Worm (Caenorhabditis elegans) whole organism, L1 larva: ENCODE measurements around the gene F16F9.1.

Source experiments
- C04F5.9 ChIP-seq: sonication (generic microtip); optimal IDR thresholded peaks from 2 replicates; lab custom pipeline; 2016; ENCODE audit warnings: missing genetic modification characterization, missing compliant biosample characterization
- C34B4.2 ChIP-seq: sonication (generic microtip); optimal IDR thresholded peaks from 2 replicates; lab custom pipeline; 2017; ENCODE audit warnings: mild to moderate bottlenecking, missing genetic modification characterization, missing compliant biosample characterization
- F16B12.6 ChIP-seq: fragments of 150-350 bp; optimal IDR thresholded peaks from 2 replicates; lab custom pipeline; 2014; ENCODE audit warnings: missing biosample characterization, missing genetic modification characterization
- alr-1 ChIP-seq: fragments of 200-800 bp; sonication (Bioruptor generic); optimal IDR thresholded peaks from 2 replicates; lab custom pipeline; 2018; ENCODE audit warnings: borderline replicate concordance, mild to moderate bottlenecking, missing genetic modification characterization, missing compliant biosample characterization
- aly-2 ChIP-seq: fragments of 150-350 bp; optimal IDR thresholded peaks from 2 replicates; lab custom pipeline; 2014; ENCODE audit warnings: missing biosample characterization, missing genetic modification characterization
- blmp-1 ChIP-seq: fragments of 150-350 bp; optimal IDR thresholded peaks from 2 replicates; lab custom pipeline; 2014; ENCODE audit warnings: missing biosample characterization, missing genetic modification characterization
- ceh-63 ChIP-seq: fragments of 200-800 bp; sonication (Bioruptor generic); optimal IDR thresholded peaks from 2 replicates; lab custom pipeline; 2018; ENCODE audit warnings: mild to moderate bottlenecking, missing genetic modification characterization, missing compliant biosample characterization
- ceh-82 ChIP-seq, 3 experiments: fragments of 150-350 bp in 1 of 3; sonication (generic microtip) in 2 of 3; optimal IDR thresholded peaks; 2 replicates each; lab custom pipeline; 2014 to 2017; ENCODE audit warnings: missing biosample characterization in 3 of 3, missing genetic modification characterization in 3 of 3
- ceh-90 ChIP-seq: sonication (generic microtip); optimal IDR thresholded peaks from 2 replicates; lab custom pipeline; 2016; ENCODE audit warnings: missing genetic modification characterization, missing compliant biosample characterization
- ces-1 ChIP-seq: fragments of 150-350 bp; optimal IDR thresholded peaks from 2 replicates; lab custom pipeline; 2014; ENCODE audit warnings: missing biosample characterization, missing genetic modification reagents, missing genetic modification characterization
- efl-1 ChIP-seq, 4 experiments: fragments of 150-350 bp; optimal IDR thresholded peaks in 3 of 4; peaks in 1 of 4; 1 replicate in 1 of 4; 2 replicates in 3 of 4; lab custom pipeline; 2014; ENCODE audit warnings: missing biosample characterization in 2 of 4, missing genetic modification characterization in 2 of 4, missing genetic modification reagents in 2 of 4
- efl-3 ChIP-seq: fragments of 200-800 bp; sonication (Bioruptor generic); optimal IDR thresholded peaks from 2 replicates; lab custom pipeline; 2018; ENCODE audit warnings: mild to moderate bottlenecking, missing genetic modification characterization, missing compliant biosample characterization
- egl-13 ChIP-seq: sonication (generic microtip); optimal IDR thresholded peaks from 2 replicates; lab custom pipeline; 2016; ENCODE audit warnings: missing genotype, missing genetic modification reagents, missing genetic modification characterization, missing compliant biosample characterization
- elt-3 ChIP-seq, 6 experiments: fragments of 150-350 bp in 1 of 6; sonication (generic microtip); optimal IDR thresholded peaks; 2 replicates each; lab custom pipeline; 2017 to 2018; ENCODE audit warnings: missing biosample characterization in 6 of 6, missing genetic modification characterization in 6 of 6, inconsistent platforms in 1 of 6
- fkh-10 ChIP-seq: sonication (generic microtip); optimal IDR thresholded peaks from 2 replicates; lab custom pipeline; 2017; ENCODE audit warnings: missing biosample characterization, missing genetic modification reagents, missing genetic modification characterization
- fos-1 ChIP-seq: fragments of 150-350 bp; optimal IDR thresholded peaks from 2 replicates; lab custom pipeline; 2014; ENCODE audit warnings: missing biosample characterization, missing genetic modification characterization
- hlh-17 ChIP-seq: fragments of 200-800 bp; sonication (Bioruptor generic); optimal IDR thresholded peaks from 2 replicates; lab custom pipeline; 2018; ENCODE audit warnings: missing genetic modification characterization, mild to moderate bottlenecking, missing compliant biosample characterization, moderate library complexity, borderline replicate concordance
- hpl-2 ChIP-seq: fragments of 150-350 bp; optimal IDR thresholded peaks from 2 replicates; lab custom pipeline; 2014; ENCODE audit warnings: missing biosample characterization, missing genetic modification reagents, missing genetic modification characterization
- irx-1 ChIP-seq: sonication (generic microtip); optimal IDR thresholded peaks from 2 replicates; lab custom pipeline; 2016; ENCODE audit warnings: missing genetic modification characterization, missing compliant biosample characterization
- isw-1 ChIP-seq: fragments of 200-800 bp; sonication (Bioruptor generic); IDR thresholded peaks from 2 replicates; pipeline ENCODE4 v1.3.6; 2022; ENCODE audit warnings: missing genetic modification characterization, missing compliant biosample characterization
- lin-13 ChIP-seq: fragments of 150-350 bp; optimal IDR thresholded peaks from 2 replicates; lab custom pipeline; 2014; ENCODE audit warnings: missing biosample characterization, missing genetic modification reagents, missing genetic modification characterization
- lin-15B ChIP-seq: fragments of 150-350 bp; sonication (generic microtip); optimal IDR thresholded peaks from 3 replicates; lab custom pipeline; 2014; ENCODE audit warnings: missing biosample characterization, missing genetic modification characterization
- lin-35 ChIP-seq, 2 experiments: fragments of 150-350 bp; optimal IDR thresholded peaks; 2 replicates each; lab custom pipeline; 2014; ENCODE audit warnings: missing biosample characterization in 2 of 2, missing genetic modification characterization in 2 of 2, missing genetic modification reagents in 2 of 2
- lin-39 ChIP-seq: fragments of 150-350 bp; optimal IDR thresholded peaks from 2 replicates; lab custom pipeline; 2014; ENCODE audit warnings: missing biosample characterization, missing genetic modification reagents, missing genetic modification characterization
- lir-3 ChIP-seq: sonication (generic microtip); optimal IDR thresholded peaks from 2 replicates; lab custom pipeline; 2016; ENCODE audit warnings: mild to moderate bottlenecking, missing genetic modification characterization, moderate library complexity, missing compliant biosample characterization; ENCODE audit not compliant: poor library complexity
- mdl-1 ChIP-seq, 2 experiments: fragments of 150-350 bp; optimal IDR thresholded peaks; 2 replicates each; lab custom pipeline; 2014 to 2017; ENCODE audit warnings: missing biosample characterization in 2 of 2, missing genetic modification characterization in 2 of 2, inconsistent platforms in 1 of 2
- mef-2 ChIP-seq: fragments of 150-350 bp; optimal IDR thresholded peaks from 2 replicates; lab custom pipeline; 2014; ENCODE audit warnings: missing biosample characterization, missing genetic modification characterization
- nhr-237 ChIP-seq: fragments of 150-350 bp; optimal IDR thresholded peaks from 2 replicates; lab custom pipeline; 2014; ENCODE audit warnings: missing biosample characterization, missing genetic modification characterization
- nhr-47 ChIP-seq: sonication (generic microtip); optimal IDR thresholded peaks from 2 replicates; lab custom pipeline; 2016; ENCODE audit warnings: mild to moderate bottlenecking, missing genetic modification characterization, moderate library complexity, missing compliant biosample characterization
- nhr-71 ChIP-seq: sonication (generic microtip); optimal IDR thresholded peaks from 2 replicates; lab custom pipeline; 2016; ENCODE audit warnings: mild to moderate bottlenecking, missing genetic modification characterization, moderate library complexity, missing compliant biosample characterization
- nhr-76 ChIP-seq: sonication (generic microtip); optimal IDR thresholded peaks from 2 replicates; lab custom pipeline; 2017; ENCODE audit warnings: missing biosample characterization, missing genetic modification characterization
- nhr-85 ChIP-seq: sonication (generic microtip); peaks from one replicate; lab custom pipeline; 2016; ENCODE audit warnings: missing genetic modification characterization, inconsistent platforms, missing compliant biosample characterization
- nhr-90 ChIP-seq: sonication (generic microtip); optimal IDR thresholded peaks from 2 replicates; lab custom pipeline; 2016; ENCODE audit warnings: mild to moderate bottlenecking, missing genetic modification characterization, missing compliant biosample characterization; ENCODE audit not compliant: poor library complexity
- pag-3 ChIP-seq: sonication (generic microtip); optimal IDR thresholded peaks from 2 replicates; lab custom pipeline; 2017; ENCODE audit warnings: missing genetic modification characterization, mild to moderate bottlenecking, missing compliant biosample characterization, antibody characterized with exemption, borderline replicate concordance; ENCODE audit not compliant: insufficient read depth
- pax-3 ChIP-seq: fragments of 200-800 bp; sonication (Bioruptor generic); optimal IDR thresholded peaks from 2 replicates; lab custom pipeline; 2018; ENCODE audit warnings: mild to moderate bottlenecking, missing genetic modification characterization, moderate library complexity, missing compliant biosample characterization
- rnt-1 ChIP-seq: sonication (generic microtip); optimal IDR thresholded peaks from 2 replicates; lab custom pipeline; 2016; ENCODE audit warnings: mild to moderate bottlenecking, missing genetic modification characterization, moderate library complexity, missing compliant biosample characterization
- snpc-4 ChIP-seq: fragments of 150-350 bp; optimal IDR thresholded peaks from 2 replicates; lab custom pipeline; 2014; ENCODE audit warnings: missing biosample characterization, missing genetic modification characterization
- snu-23 ChIP-seq: sonication (generic microtip); optimal IDR thresholded peaks from 2 replicates; lab custom pipeline; 2016; ENCODE audit warnings: missing genetic modification characterization, missing compliant biosample characterization
- sptf-1 ChIP-seq: fragments of 150-350 bp; optimal IDR thresholded peaks from 2 replicates; lab custom pipeline; 2014; ENCODE audit warnings: missing biosample characterization, missing genetic modification characterization
- tbx-2 ChIP-seq: sonication (generic microtip); optimal IDR thresholded peaks from 2 replicates; lab custom pipeline; 2016; ENCODE audit warnings: missing genetic modification characterization, missing compliant biosample characterization
- tlp-1 ChIP-seq: fragments of 150-350 bp; optimal IDR thresholded peaks from 2 replicates; lab custom pipeline; 2014; ENCODE audit warnings: missing biosample characterization, missing genetic modification characterization
- unc-130 ChIP-seq: fragments of 150-350 bp; optimal IDR thresholded peaks from 2 replicates; lab custom pipeline; 2017; ENCODE audit warnings: missing biosample characterization, missing genetic modification characterization, inconsistent platforms
- unc-86 ChIP-seq: sonication (generic microtip); optimal IDR thresholded peaks from 2 replicates; lab custom pipeline; 2016; ENCODE audit warnings: missing genetic modification characterization, missing compliant biosample characterization
- vab-15 ChIP-seq: sonication (generic microtip); optimal IDR thresholded peaks from 2 replicates; lab custom pipeline; 2017; ENCODE audit warnings: missing genotype, mild to moderate bottlenecking, missing genetic modification characterization, missing compliant biosample characterization
- xbp-1 ChIP-seq: sonication (generic microtip); optimal IDR thresholded peaks from 2 replicates; lab custom pipeline; 2016; ENCODE audit warnings: missing genetic modification characterization, missing compliant biosample characterization
- ztf-11 ChIP-seq, 2 experiments: sonication (generic microtip); optimal IDR thresholded peaks; 2 replicates each; lab custom pipeline; 2016 to 2017; ENCODE audit warnings: missing genetic modification characterization in 2 of 2, missing biosample characterization in 1 of 2, missing compliant biosample characterization in 1 of 2

The F16F9.1 gene

DNA sequence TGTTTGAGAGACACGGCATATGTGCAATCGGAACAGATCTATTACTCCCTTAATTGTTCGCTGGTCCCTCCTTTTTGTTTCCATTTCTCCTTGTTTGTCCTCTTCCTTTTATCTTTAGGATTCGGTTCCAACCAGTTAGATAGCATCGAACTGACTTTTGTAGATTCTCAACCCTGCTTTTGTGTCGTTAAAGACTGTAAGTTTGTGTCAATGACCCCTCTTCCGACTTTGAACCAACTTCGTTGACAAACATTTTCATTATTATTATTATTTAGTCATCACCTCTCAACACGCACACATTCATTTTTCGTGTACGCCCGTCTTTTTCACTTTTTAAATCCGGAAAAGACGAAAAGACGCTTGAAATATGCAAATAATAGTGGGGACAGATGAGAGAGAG is at the start of gene F16F9.1:
F16F9.1 (plus strand) TSS at position 301 of the 400 bp plus-strand sequence.
- no peak for TF ChIP-seq unc-86 (tag; lab: Kevin White, UChicago)
- no peak for TF ChIP-seq efl-3 (GFP tag; lab: Kevin White, UChicago)
- no peak for TF ChIP-seq vab-15
- TF ChIP-seq C04F5.9 (tag; lab: Kevin White, UChicago), result no peak
- no peak for TF ChIP-seq unc-130 (tag; lab: Kevin White, UChicago)
- no peak for TF ChIP-seq fkh-10 (GFP tag; lab: Kevin White, UChicago)
- TF ChIP-seq sptf-1 (tag; lab: Kevin White, UChicago), result no peak
- TF ChIP-seq F16B12.6 (tag; lab: Kevin White, UChicago), result no peak
- no peak for TF ChIP-seq fos-1 (tag; lab: Kevin White, UChicago)
- TF ChIP-seq xbp-1 (tag; lab: Kevin White, UChicago), result no peak
- no peak for TF ChIP-seq nhr-237 (tag; lab: Kevin White, UChicago)
- TF ChIP-seq pax-3, result no peak
- no peak for TF ChIP-seq ztf-11 (tag; optimal IDR thresholded peaks at IDR 0.05; lab: Kevin White, UChicago)
- TF ChIP-seq ces-1 (GFP tag; lab: Kevin White, UChicago), result no peak
- no peak for TF ChIP-seq lir-3 (tag; lab: Kevin White, UChicago)
- TF ChIP-seq nhr-71 (tag; lab: Kevin White, UChicago), result no peak

DNA sequence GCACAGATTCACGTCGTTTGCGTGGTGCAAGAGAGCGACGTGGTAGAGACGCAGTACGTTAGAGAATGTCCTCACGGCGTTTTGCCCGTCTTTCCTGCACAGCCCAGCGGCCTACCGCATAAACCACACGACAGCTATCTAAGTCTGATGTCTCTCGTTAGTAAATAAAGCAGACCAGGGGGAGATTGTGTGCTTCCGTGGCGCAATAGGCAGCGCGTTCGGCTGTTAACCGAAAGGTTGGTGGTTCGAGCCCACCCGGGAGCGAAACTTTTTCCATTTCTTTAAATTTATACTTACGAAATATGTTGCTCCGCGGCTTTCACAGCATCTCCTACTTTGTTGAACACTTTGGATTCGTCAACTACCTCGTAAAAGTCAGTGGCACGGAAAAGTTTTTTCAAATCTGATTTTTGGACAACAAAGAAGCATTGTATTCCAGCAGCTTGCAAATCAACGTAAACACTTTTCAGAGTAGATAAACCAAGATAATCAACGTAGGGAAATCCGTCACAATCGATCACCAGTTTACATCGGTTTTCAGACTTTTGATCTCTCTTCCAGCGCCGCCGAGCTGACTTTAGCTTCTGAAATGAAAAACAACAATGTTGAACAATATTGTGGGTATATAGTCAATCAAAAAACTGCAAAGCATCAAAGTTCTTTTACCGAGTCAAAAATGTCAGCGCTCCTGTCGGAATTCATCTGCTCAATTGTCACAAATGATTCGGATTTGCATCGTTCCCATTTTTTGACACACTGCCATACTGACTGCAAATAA is 41.7 kb upstream of the F16F9.1 start:
- TF ChIP-seq sptf-1 (tag; lab: Kevin White, UChicago), result no peak
- no peak for TF ChIP-seq alr-1 (tag; lab: Kevin White, UChicago)
- TF ChIP-seq lin-35 (GFP tag; optimal IDR thresholded peaks at IDR 0.05; lab: Kevin White, UChicago), result peak; percentile 33 to 83
- TF ChIP-seq lir-3 (tag; lab: Kevin White, UChicago), result peak; percentile 84
- TF ChIP-seq egl-13 (tag; lab: Kevin White, UChicago), result peak; percentile 84
- TF ChIP-seq efl-3 (GFP tag; lab: Kevin White, UChicago), result peak; percentile 73
- no peak for TF ChIP-seq ces-1 (GFP tag; lab: Kevin White, UChicago)
- TF ChIP-seq nhr-85 (tag; lab: Kevin White, UChicago), result peak; percentile 94
- TF ChIP-seq efl-1 (optimal IDR thresholded peaks at IDR 0.05; lab: Kevin White, UChicago), result peak; percentile 65 to 70
- TF ChIP-seq efl-1 (GFP tag; optimal IDR thresholded peaks at IDR 0.05 in 1 of 2; lab: Kevin White, UChicago), result peak; percentile 22 to 95
- peak; percentile 49 for TF ChIP-seq snpc-4 (tag; lab: Kevin White, UChicago)
- peak; percentile 96 for TF ChIP-seq nhr-47 (tag; lab: Kevin White, UChicago)
- TF ChIP-seq irx-1 (tag; lab: Kevin White, UChicago), result peak; percentile 90
- TF ChIP-seq lin-39 (tag; lab: Kevin White, UChicago), result peak; percentile 68
- TF ChIP-seq pag-3, result peak; percentile 5
- TF ChIP-seq mdl-1 (tag; optimal IDR thresholded peaks at IDR 0.05; lab: Kevin White, UChicago), result peak in 1 of 2 experiments; percentile 81
- TF ChIP-seq lin-13, result peak; percentile 80
- TF ChIP-seq rnt-1 (tag; lab: Kevin White, UChicago), result peak; percentile 91
- peak; percentile 86 for TF ChIP-seq isw-1
- TF ChIP-seq ceh-90, result no peak
- peak; percentile 48 for TF ChIP-seq nhr-237 (tag; lab: Kevin White, UChicago)
- TF ChIP-seq hlh-17, result no peak
- no peak for TF ChIP-seq F16B12.6 (tag; lab: Kevin White, UChicago)
- TF ChIP-seq nhr-90 (tag; lab: Kevin White, UChicago), result peak; percentile 91
- peak in 3 of 6 experiments; percentile 4 to 83 (median 39) for TF ChIP-seq elt-3 (tag; optimal IDR thresholded peaks at IDR 0.05; lab: Kevin White, UChicago)
- TF ChIP-seq C34B4.2, result no peak
- no peak for TF ChIP-seq ceh-63
- peak; percentile 96 for TF ChIP-seq snu-23
- TF ChIP-seq blmp-1 (tag; lab: Kevin White, UChicago), result peak; percentile 42
- peak in 1 of 2 experiments; percentile 85 for TF ChIP-seq ztf-11 (tag; optimal IDR thresholded peaks at IDR 0.05; lab: Kevin White, UChicago)
- TF ChIP-seq lin-15B (tag; lab: Kevin White, UChicago), result no peak
- no peak for TF ChIP-seq nhr-76 (tag; lab: Kevin White, UChicago)
- peak; percentile 63 for TF ChIP-seq aly-2
- no peak for TF ChIP-seq hpl-2 (GFP tag; lab: Kevin White, UChicago)
- TF ChIP-seq ceh-82 (tag; optimal IDR thresholded peaks at IDR 0.05; lab: Kevin White, UChicago), result peak; percentile 60 to 83 (median 74)
- TF ChIP-seq C04F5.9 (tag; lab: Kevin White, UChicago), result peak; percentile 39
- peak; percentile 45 for TF ChIP-seq mef-2
- TF ChIP-seq pax-3, result peak; percentile 82
- TF ChIP-seq tlp-1 (tag; lab: Kevin White, UChicago), result no peak
- peak; percentile 94 for TF ChIP-seq tbx-2 (tag; lab: Kevin White, UChicago)
